In the genomic region with DNA sequence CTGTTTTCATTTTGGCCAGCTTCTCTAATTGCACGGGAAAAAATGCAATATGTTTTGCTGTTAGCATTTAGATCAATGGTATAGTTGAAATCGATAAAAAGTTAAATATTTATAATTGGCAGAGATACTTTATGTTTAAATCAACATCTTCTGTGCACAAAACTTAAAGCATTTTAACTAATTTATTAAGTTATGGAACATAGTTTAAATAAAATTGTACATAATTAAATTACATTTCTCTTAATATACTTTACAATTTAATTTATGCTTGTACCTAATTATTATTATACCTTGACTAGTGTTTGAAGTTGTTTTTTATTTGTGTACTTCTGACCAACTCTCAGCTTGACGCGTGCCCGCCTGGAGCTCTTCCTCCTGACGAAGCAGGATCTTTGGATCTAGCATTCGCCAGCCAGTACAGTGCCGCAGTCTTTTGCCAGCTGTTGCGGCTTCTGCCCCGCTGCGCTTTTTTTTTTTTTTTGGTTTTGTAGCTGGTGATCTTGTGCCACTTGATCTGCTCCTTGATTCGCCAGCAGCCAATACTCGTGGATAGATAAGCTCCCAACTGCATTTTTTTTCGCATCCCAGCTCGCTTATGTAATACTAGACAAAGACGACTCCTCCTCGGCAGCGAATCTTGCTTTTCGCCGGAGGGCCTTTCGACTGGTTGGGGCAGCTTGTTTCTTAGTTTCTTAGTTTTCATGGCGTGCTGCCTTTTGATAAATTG, we compare ENCODE assay signal across 3 fruit fly cellular contexts.
A peak's percentile ranks its signal among the peaks of the same experiment; 100 is the strongest.
TF ChIP-seq lines count a peak whose summit lies in the region.

No protein-coding gene starts in this region.

- TF ChIP-seq CTCF in whole organism, embryonic (GFP tag; optimal IDR thresholded peaks at IDR 0.05; lab: Kevin White, UChicago) = no peak

TF ChIP-seq in whole organism, embryonic, 481 proteins besides CTCF, POLR2A, EP300 and RAD21:
- TF ChIP-seq bsh (GFP tag; optimal IDR thresholded peaks at IDR 0.05; lab: Kevin White, UChicago) (peak in 1 of 2 experiments; percentile 8), sens (GFP tag; lab: Kevin White, UChicago) (peak; percentile 66), C15 (GFP tag; IDR thresholded peaks at IDR 0.05; lab: Robert Waterston, UW) (no peak), ind (GFP tag; optimal IDR thresholded peaks at IDR 0.05; lab: Kevin White, UChicago) (no peak), CG3995 (GFP tag; optimal IDR thresholded peaks at IDR 0.05; lab: Kevin White, UChicago) (no peak), CG32772 (GFP tag; IDR thresholded peaks at IDR 0.05; lab: Robert Waterston, UW) (peak; percentile 12; the same call in 1 of the 2 replicates), CG6272 (GFP tag; IDR thresholded peaks at IDR 0.05; lab: Robert Waterston, UW) (0 out of 2 replicates have a peak, but pooled peaks have one; percentile 13), ken (GFP tag; IDR thresholded peaks at IDR 0.05; lab: Robert Waterston, UW) (0 out of 3 replicates have a peak, but pooled peaks have one; percentile 12), MTF-1 (GFP tag; optimal IDR thresholded peaks at IDR 0.05; lab: Kevin White, UChicago; ENCODE audit: borderline replicate concordance) (no peak), Pdp1 (GFP tag; optimal IDR thresholded peaks at IDR 0.05; lab: Kevin White, UChicago) (peak in 1 of 2 experiments; percentile 26), Med (GFP tag; lab: Kevin White, UChicago) (peak; percentile 16)

TF ChIP-seq in whole organism, prepupa, 60 proteins besides CTCF, POLR2A, EP300 and RAD21 (continues in another document):
- TF ChIP-seq CG34406 (GFP tag; optimal IDR thresholded peaks at IDR 0.05; lab: Kevin White, UChicago) = no peak
- no peak for TF ChIP-seq Met (GFP tag; optimal IDR thresholded peaks at IDR 0.05; lab: Kevin White, UChicago)
- peak in 1 of 2 experiments; percentile 32 for TF ChIP-seq salr (GFP tag; optimal IDR thresholded peaks at IDR 0.05; lab: Kevin White, UChicago)
- TF ChIP-seq Blimp-1 (GFP tag; optimal IDR thresholded peaks at IDR 0.05; lab: Kevin White, UChicago) = no peak
- no peak for TF ChIP-seq Ets21C (GFP tag; optimal IDR thresholded peaks at IDR 0.05; lab: Kevin White, UChicago)
- TF ChIP-seq Eip75B (GFP tag; optimal IDR thresholded peaks at IDR 0.05; lab: Kevin White, UChicago) = no peak
- TF ChIP-seq fd59A (GFP tag; optimal IDR thresholded peaks at IDR 0.05; lab: Kevin White, UChicago) = no peak
- 0 out of 3 replicates have a peak, but pooled peaks have one; percentile 9 for TF ChIP-seq eg (GFP tag; IDR thresholded peaks at IDR 0.05; lab: Robert Waterston, UW)
- TF ChIP-seq dac (GFP tag; optimal IDR thresholded peaks at IDR 0.05; lab: Kevin White, UChicago) = no peak
- peak; percentile 59 for TF ChIP-seq Eip78C (GFP tag; lab: Kevin White, UChicago)
- TF ChIP-seq CG11902 (GFP tag; optimal IDR thresholded peaks at IDR 0.05; lab: Kevin White, UChicago) = no peak
- TF ChIP-seq CG6163 (GFP tag; IDR thresholded peaks at IDR 0.05; lab: Robert Waterston, UW) = no peak
- no peak for TF ChIP-seq esn (GFP tag; optimal IDR thresholded peaks at IDR 0.05; lab: Kevin White, UChicago)
- TF ChIP-seq CG1621 (tag; optimal IDR thresholded peaks at IDR 0.05; lab: Kevin White, UChicago) = no peak
- TF ChIP-seq Hr38 (GFP tag; optimal IDR thresholded peaks at IDR 0.05; lab: Kevin White, UChicago) = no peak
- no peak for TF ChIP-seq CG7368 (GFP tag; optimal IDR thresholded peaks at IDR 0.05; lab: Kevin White, UChicago)
- TF ChIP-seq fd85E (GFP tag; optimal IDR thresholded peaks at IDR 0.05; lab: Kevin White, UChicago) = no peak
- TF ChIP-seq CG15336 (GFP tag; IDR thresholded peaks at IDR 0.05; lab: Robert Waterston, UW) = peak; percentile 54; the same call in 1 of the 2 replicates
- no peak for TF ChIP-seq Gug (GFP tag; IDR thresholded peaks at IDR 0.05; lab: Robert Waterston, UW)
- no peak for TF ChIP-seq CG8632 (GFP tag; optimal IDR thresholded peaks at IDR 0.05; lab: Kevin White, UChicago)
- TF ChIP-seq CG4318 (GFP tag; optimal IDR thresholded peaks at IDR 0.05; lab: Kevin White, UChicago) = no peak
- no peak for TF ChIP-seq fkh (GFP tag; optimal IDR thresholded peaks at IDR 0.05; lab: Kevin White, UChicago)
- TF ChIP-seq Sox15 (GFP tag; optimal IDR thresholded peaks at IDR 0.05; lab: Kevin White, UChicago) = no peak
- no peak for TF ChIP-seq CG16779 (tag; optimal IDR thresholded peaks at IDR 0.05; lab: Kevin White, UChicago)
- no peak for TF ChIP-seq CG31627 (GFP tag; optimal IDR thresholded peaks at IDR 0.05; lab: Kevin White, UChicago)
- no peak for TF ChIP-seq Ets96B (tag; optimal IDR thresholded peaks at IDR 0.05; lab: Kevin White, UChicago)
- no peak for TF ChIP-seq pdm3 (GFP tag; optimal IDR thresholded peaks at IDR 0.05; lab: Kevin White, UChicago)
- no peak for TF ChIP-seq spab (GFP tag; optimal IDR thresholded peaks at IDR 0.05; lab: Kevin White, UChicago)
- peak; percentile 37 for TF ChIP-seq OdsH (GFP tag; optimal IDR thresholded peaks at IDR 0.05; lab: Kevin White, UChicago)
- no peak for TF ChIP-seq CG11762 (GFP tag; optimal IDR thresholded peaks at IDR 0.05; lab: Kevin White, UChicago; ENCODE audit: insufficient read depth)
- no peak for TF ChIP-seq CG6854 (GFP tag; optimal IDR thresholded peaks at IDR 0.05; lab: Kevin White, UChicago)
- no peak for TF ChIP-seq cyc (GFP tag; optimal IDR thresholded peaks at IDR 0.05; lab: Kevin White, UChicago)
- TF ChIP-seq svp (GFP tag; lab: Kevin White, UChicago) = no peak
- peak; percentile 54 for TF ChIP-seq CG10631 (GFP tag; optimal IDR thresholded peaks at IDR 0.05; lab: Kevin White, UChicago)
- no peak for TF ChIP-seq CG8319 (GFP tag; optimal IDR thresholded peaks at IDR 0.05; lab: Kevin White, UChicago)
- no peak for TF ChIP-seq Smox (GFP tag; optimal IDR thresholded peaks at IDR 0.05; lab: Kevin White, UChicago)
- no peak for TF ChIP-seq CG11294 (GFP tag; IDR thresholded peaks at IDR 0.05; lab: Robert Waterston, UW)

TF ChIP-seq in whole organism, pupa, 21 proteins besides CTCF, POLR2A, EP300 and RAD21:
- TF ChIP-seq Ets98B (GFP tag; IDR thresholded peaks at IDR 0.05; lab: Robert Waterston, UW) = no peak
- peak; percentile 32 for TF ChIP-seq CG8301 (tag; optimal IDR thresholded peaks at IDR 0.05; lab: Kevin White, UChicago)
- TF ChIP-seq CG17806 (tag; optimal IDR thresholded peaks at IDR 0.05; lab: Kevin White, UChicago) = peak; percentile 66
- TF ChIP-seq EcR (GFP tag; optimal IDR thresholded peaks at IDR 0.05; lab: Kevin White, UChicago) = peak; percentile 29
- no peak for TF ChIP-seq CG15710 (tag; optimal IDR thresholded peaks at IDR 0.05; lab: Kevin White, UChicago)
- peak; percentile 55 for TF ChIP-seq CG9948 (tag; optimal IDR thresholded peaks at IDR 0.05; lab: Kevin White, UChicago)
- TF ChIP-seq CG14655 (GFP tag; optimal IDR thresholded peaks at IDR 0.05; lab: Kevin White, UChicago) = peak; percentile 72
- TF ChIP-seq CG34367 (tag; optimal IDR thresholded peaks at IDR 0.05; lab: Kevin White, UChicago) = peak; percentile 25
- peak; percentile 56; the same call in 2 of the 3 replicates for TF ChIP-seq fd96Ca (GFP tag; IDR thresholded peaks at IDR 0.05; lab: Robert Waterston, UW)
- TF ChIP-seq CG13204 (GFP tag; optimal IDR thresholded peaks at IDR 0.05; lab: Kevin White, UChicago) = no peak
- TF ChIP-seq CG10348 (GFP tag; IDR thresholded peaks at IDR 0.05; lab: Robert Waterston, UW) = no peak
- no peak for TF ChIP-seq Pif1B (GFP tag; optimal IDR thresholded peaks at IDR 0.05; lab: Kevin White, UChicago)
- TF ChIP-seq D1 (tag; optimal IDR thresholded peaks at IDR 0.05; lab: Kevin White, UChicago) = peak; percentile 2
- TF ChIP-seq CG8159 (tag; optimal IDR thresholded peaks at IDR 0.05; lab: Kevin White, UChicago) = peak; percentile 55
